Fruit fly (Drosophila melanogaster) whole organism, prepupa: ENCODE results near the gene CG12355.
A peak's percentile ranks its signal among the peaks of the same experiment; 100 is the strongest.

ENCODE experiments used
- CG10631 ChIP-seq: fragments of 200-800 bp; sonication (Bioruptor generic); optimal IDR thresholded peaks from 2 replicates; lab custom pipeline; 2016; ENCODE audit warnings: missing biosample characterization, missing genetic modification characterization
- CG10669 ChIP-seq: fragments of 200-800 bp; sonication (Bioruptor generic); optimal IDR thresholded peaks from 3 replicates; lab custom pipeline; 2018; ENCODE audit warnings: missing biosample characterization, mild to moderate bottlenecking, missing genetic modification characterization, moderate library complexity
- CG11762 ChIP-seq: fragments of 200-800 bp; sonication (Bioruptor generic); optimal IDR thresholded peaks from 3 replicates; lab custom pipeline; 2016; ENCODE audit warnings: missing biosample characterization, missing genetic modification characterization; ENCODE audit not compliant: insufficient read depth
- CG15336 ChIP-seq: fragments of 200-800 bp; sonication (Bioruptor generic); IDR thresholded peaks from 2 replicates; pipeline ENCODE4 v1.3.6; 2022; ENCODE audit warnings: missing biosample characterization, missing genetic modification characterization
- CG1621 ChIP-seq: fragments of 200-800 bp; sonication (Bioruptor generic); optimal IDR thresholded peaks from 3 replicates; lab custom pipeline; 2018; ENCODE audit warnings: missing biosample characterization, mild to moderate bottlenecking, missing genetic modification characterization
- CG3032 ChIP-seq: fragments of 200-800 bp; optimal IDR thresholded peaks from 2 replicates; lab custom pipeline; 2019; ENCODE audit warnings: missing biosample characterization, mild to moderate bottlenecking, missing genetic modification characterization, moderate library complexity
- CG31627 ChIP-seq: fragments of 200-800 bp; sonication (Bioruptor generic); optimal IDR thresholded peaks from 3 replicates; lab custom pipeline; 2016; ENCODE audit warnings: missing biosample characterization, missing genetic modification characterization
- CG32006 ChIP-seq: fragments of 200-800 bp; sonication (Bioruptor generic); optimal IDR thresholded peaks from 3 replicates; lab custom pipeline; 2017; ENCODE audit warnings: missing biosample characterization, mild to moderate bottlenecking, missing genetic modification characterization
- CG34406 ChIP-seq: fragments of 200-800 bp; sonication (Bioruptor generic); optimal IDR thresholded peaks from 3 replicates; lab custom pipeline; 2016; ENCODE audit warnings: missing biosample characterization, missing genetic modification characterization
- CG3919 ChIP-seq: fragments of 200-800 bp; sonication (Bioruptor generic); optimal IDR thresholded peaks from 3 replicates; lab custom pipeline; 2016; ENCODE audit warnings: missing biosample characterization, missing genetic modification characterization
- CG4318 ChIP-seq: fragments of 200-800 bp; sonication (Bioruptor generic); optimal IDR thresholded peaks from 3 replicates; lab custom pipeline; 2017; ENCODE audit warnings: missing biosample characterization, mild to moderate bottlenecking, missing genetic modification characterization
- CG6163 ChIP-seq: fragments of 200-800 bp; sonication (Bioruptor generic); IDR thresholded peaks from 3 replicates; pipeline ENCODE4 v1.3.6; 2022; ENCODE audit warnings: missing biosample characterization, missing genetic modification characterization
- CG6276 ChIP-seq: fragments of 200-800 bp; sonication (Bioruptor generic); optimal IDR thresholded peaks from 2 replicates; lab custom pipeline; 2017; ENCODE audit warnings: missing biosample characterization, mild to moderate bottlenecking, missing genetic modification characterization
- CG6854 ChIP-seq: fragments of 200-800 bp; sonication (Bioruptor generic); optimal IDR thresholded peaks from 2 replicates; lab custom pipeline; 2017; ENCODE audit warnings: missing biosample characterization, mild to moderate bottlenecking, missing genetic modification characterization
- CG7368 ChIP-seq: fragments of 200-800 bp; sonication (Bioruptor generic); optimal IDR thresholded peaks from 3 replicates; lab custom pipeline; 2016; ENCODE audit warnings: missing biosample characterization, missing genetic modification characterization
- CG8119 ChIP-seq: fragments of 200-800 bp; sonication (Bioruptor generic); IDR thresholded peaks from 3 replicates; pipeline ENCODE4 v1.3.6; 2022; ENCODE audit warnings: missing biosample characterization, missing genetic modification characterization
- CG8319 ChIP-seq: fragments of 200-800 bp; sonication (Bioruptor generic); optimal IDR thresholded peaks from 3 replicates; lab custom pipeline; 2016; ENCODE audit warnings: missing biosample characterization, missing genetic modification characterization
- CG9139 ChIP-seq: fragments of 200-800 bp; sonication (Bioruptor generic); optimal IDR thresholded peaks from 3 replicates; lab custom pipeline; 2017; ENCODE audit warnings: missing biosample characterization, mild to moderate bottlenecking, missing genetic modification characterization
- Eip75B ChIP-seq: fragments of 200-800 bp; sonication (Bioruptor generic); optimal IDR thresholded peaks from 3 replicates; lab custom pipeline; 2016; ENCODE audit warnings: missing biosample characterization, missing genetic modification characterization
- Eip78C ChIP-seq: fragments of 200-800 bp; sonication (Bioruptor generic); peaks from one replicate; lab custom pipeline; 2016; ENCODE audit warnings: missing biosample characterization, missing genetic modification characterization
- Eip93F ChIP-seq: fragments of 200-800 bp; sonication (Bioruptor generic); optimal IDR thresholded peaks from 2 replicates; lab custom pipeline; 2016; ENCODE audit warnings: missing biosample characterization, mild to moderate bottlenecking, missing genetic modification characterization
- Ets21C ChIP-seq: fragments of 200-800 bp; sonication (Bioruptor generic); optimal IDR thresholded peaks from 3 replicates; lab custom pipeline; 2016; ENCODE audit warnings: missing biosample characterization, missing genetic modification characterization
- Ets96B ChIP-seq: fragments of 200-800 bp; optimal IDR thresholded peaks from 2 replicates; lab custom pipeline; 2019; ENCODE audit warnings: missing biosample characterization, mild to moderate bottlenecking, missing genetic modification characterization, moderate library complexity
- Gug ChIP-seq: fragments of 200-800 bp; sonication (Bioruptor generic); IDR thresholded peaks from 2 replicates; pipeline ENCODE4 v1.3.6; 2022; ENCODE audit warnings: missing biosample characterization, missing genetic modification characterization
- Hr38 ChIP-seq: sonication (Bioruptor generic); optimal IDR thresholded peaks from 2 replicates; lab custom pipeline; 2016; ENCODE audit warnings: missing biosample characterization, missing genetic modification characterization
- Hr39 ChIP-seq: fragments of 200-800 bp; sonication (Bioruptor generic); optimal IDR thresholded peaks from 2 replicates; lab custom pipeline; 2016; ENCODE audit warnings: missing biosample characterization, missing genetic modification characterization
- Hr4 ChIP-seq: fragments of 200-800 bp; sonication (Bioruptor generic); optimal IDR thresholded peaks from 3 replicates; lab custom pipeline; 2016; ENCODE audit warnings: missing biosample characterization, missing genetic modification characterization
- Lpt ChIP-seq: fragments of 200-800 bp; sonication (Bioruptor generic); optimal IDR thresholded peaks from 3 replicates; lab custom pipeline; 2016; ENCODE audit warnings: missing biosample characterization, missing genetic modification characterization
- OdsH ChIP-seq: fragments of 200-800 bp; sonication (Bioruptor generic); optimal IDR thresholded peaks from 3 replicates; lab custom pipeline; 2016; ENCODE audit warnings: missing biosample characterization, missing genetic modification characterization
- Smox ChIP-seq: fragments of 200-800 bp; sonication (Bioruptor generic); optimal IDR thresholded peaks from 3 replicates; lab custom pipeline; 2016; ENCODE audit warnings: missing biosample characterization, missing genetic modification characterization
- Sox15 ChIP-seq: fragments of 200-800 bp; sonication (Bioruptor generic); optimal IDR thresholded peaks from 3 replicates; lab custom pipeline; 2016; ENCODE audit warnings: missing biosample characterization, missing genetic modification characterization
- acj6 ChIP-seq: fragments of 200-800 bp; sonication (Bioruptor generic); optimal IDR thresholded peaks from 3 replicates; lab custom pipeline; 2016; ENCODE audit warnings: missing biosample characterization, missing genetic modification characterization
- dac ChIP-seq: fragments of 200-800 bp; sonication (Bioruptor generic); optimal IDR thresholded peaks from 2 replicates; lab custom pipeline; 2017; ENCODE audit warnings: missing biosample characterization, mild to moderate bottlenecking, missing genetic modification characterization
- eg ChIP-seq: fragments of 200-800 bp; sonication (Bioruptor generic); IDR thresholded peaks from 3 replicates; pipeline ENCODE4 v1.3.6; 2022; ENCODE audit warnings: missing biosample characterization, missing genetic modification characterization
- esn ChIP-seq: fragments of 200-800 bp; sonication (Bioruptor generic); optimal IDR thresholded peaks from 2 replicates; lab custom pipeline; 2016; ENCODE audit warnings: missing biosample characterization, mild to moderate bottlenecking, missing genetic modification characterization, moderate library complexity
- fd59A ChIP-seq: fragments of 200-800 bp; sonication (Bioruptor generic); optimal IDR thresholded peaks from 2 replicates; lab custom pipeline; 2017; ENCODE audit warnings: missing biosample characterization, mild to moderate bottlenecking, missing genetic modification characterization, missing genetic modification reagents
- fd85E ChIP-seq: fragments of 200-800 bp; sonication (Bioruptor generic); optimal IDR thresholded peaks from 3 replicates; lab custom pipeline; 2016; ENCODE audit warnings: missing biosample characterization, missing genetic modification characterization
- fkh ChIP-seq: fragments of 200-800 bp; sonication (Bioruptor generic); optimal IDR thresholded peaks from 3 replicates; lab custom pipeline; 2017; ENCODE audit warnings: missing biosample characterization, mild to moderate bottlenecking, missing genetic modification characterization, moderate library complexity
- lz ChIP-seq: fragments of 200-800 bp; sonication (Bioruptor generic); optimal IDR thresholded peaks from 3 replicates; lab custom pipeline; 2016; ENCODE audit warnings: missing biosample characterization, missing genetic modification characterization
- net ChIP-seq: fragments of 200-800 bp; sonication (Bioruptor generic); optimal IDR thresholded peaks from 3 replicates; lab custom pipeline; 2016; ENCODE audit warnings: missing biosample characterization, missing genetic modification characterization
- salr ChIP-seq, 2 experiments: fragments of 200-800 bp; sonication (Bioruptor generic); optimal IDR thresholded peaks; 3 replicates each; lab custom pipeline; 2016 to 2018; ENCODE audit warnings: missing biosample characterization in 2 of 2, missing genetic modification characterization in 2 of 2, mild to moderate bottlenecking in 1 of 2
- spab ChIP-seq: fragments of 200-800 bp; sonication (Bioruptor generic); optimal IDR thresholded peaks from 2 replicates; lab custom pipeline; 2017; ENCODE audit warnings: missing biosample characterization, mild to moderate bottlenecking, missing genetic modification characterization, missing genetic modification reagents
- ss ChIP-seq, 2 experiments: fragments of 200-800 bp; sonication (Bioruptor generic); optimal IDR thresholded peaks; 2 replicates in 1 of 2; 3 replicates in 1 of 2; lab custom pipeline; 2017 to 2018; ENCODE audit warnings: mild to moderate bottlenecking in 2 of 2, missing biosample characterization in 2 of 2, missing genetic modification characterization in 2 of 2, moderate library complexity in 1 of 2
- svp ChIP-seq: fragments of 200-800 bp; sonication (Bioruptor generic); peaks from one replicate; lab custom pipeline; 2016; ENCODE audit warnings: missing biosample characterization, missing genetic modification characterization
- topi ChIP-seq: fragments of 200-800 bp; sonication (Bioruptor generic); optimal IDR thresholded peaks from 3 replicates; lab custom pipeline; 2016; ENCODE audit warnings: missing biosample characterization, missing genetic modification characterization
- vri ChIP-seq: fragments of 200-800 bp; sonication (Bioruptor generic); optimal IDR thresholded peaks from 3 replicates; lab custom pipeline; 2016; ENCODE audit warnings: missing biosample characterization, mild to moderate bottlenecking, missing genetic modification characterization

Gene CG12355

DNA sequence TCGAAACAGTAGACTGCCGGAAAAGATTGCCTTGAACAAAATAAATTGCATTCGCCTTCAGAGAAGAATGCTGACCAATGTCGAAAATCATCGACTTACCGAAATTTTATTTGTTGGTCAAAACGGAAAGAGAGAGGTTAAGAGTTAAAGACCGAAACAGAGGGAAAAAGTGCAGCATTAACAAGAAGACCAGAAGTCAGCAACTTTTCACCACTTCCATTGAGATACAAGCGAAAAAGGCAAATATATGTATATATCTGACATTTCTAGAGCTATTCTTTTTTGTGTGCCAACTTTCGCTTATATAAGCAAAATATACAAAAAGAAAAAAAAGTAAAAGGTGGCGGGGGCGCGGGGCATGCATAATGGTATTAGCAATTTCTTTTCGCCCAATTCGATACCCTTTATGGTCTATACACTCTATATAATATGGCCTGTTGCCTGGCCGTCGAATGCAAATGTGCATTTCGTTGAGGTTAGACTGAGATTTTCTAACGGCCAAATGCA is 44.6 kb upstream of the CG12355 start:
- TF ChIP-seq fd59A (GFP tag; lab: Kevin White, UChicago) (no peak), CG3032 (no peak), spab (GFP tag; lab: Kevin White, UChicago) (no peak), CG34406 (GFP tag; lab: Kevin White, UChicago) (no peak), CG9139 (GFP tag; lab: Kevin White, UChicago) (no peak), net (GFP tag; lab: Kevin White, UChicago) (no peak), CG8319 (GFP tag; lab: Kevin White, UChicago) (no peak), CG6854 (GFP tag; lab: Kevin White, UChicago) (no peak), CG11762 (GFP tag; lab: Kevin White, UChicago) (no peak), fkh (GFP tag; lab: Kevin White, UChicago) (no peak), CG6276 (GFP tag; lab: Kevin White, UChicago) (no peak), CG1621 (tag; lab: Kevin White, UChicago) (no peak), Sox15 (GFP tag; lab: Kevin White, UChicago) (no peak), svp (GFP tag; lab: Kevin White, UChicago) (no peak), Ets21C (GFP tag; lab: Kevin White, UChicago) (no peak), CG3919 (GFP tag; lab: Kevin White, UChicago) (no peak), CG4318 (no peak)
- TF ChIP-seq, all 60 proteins: peak for 0

DNA sequence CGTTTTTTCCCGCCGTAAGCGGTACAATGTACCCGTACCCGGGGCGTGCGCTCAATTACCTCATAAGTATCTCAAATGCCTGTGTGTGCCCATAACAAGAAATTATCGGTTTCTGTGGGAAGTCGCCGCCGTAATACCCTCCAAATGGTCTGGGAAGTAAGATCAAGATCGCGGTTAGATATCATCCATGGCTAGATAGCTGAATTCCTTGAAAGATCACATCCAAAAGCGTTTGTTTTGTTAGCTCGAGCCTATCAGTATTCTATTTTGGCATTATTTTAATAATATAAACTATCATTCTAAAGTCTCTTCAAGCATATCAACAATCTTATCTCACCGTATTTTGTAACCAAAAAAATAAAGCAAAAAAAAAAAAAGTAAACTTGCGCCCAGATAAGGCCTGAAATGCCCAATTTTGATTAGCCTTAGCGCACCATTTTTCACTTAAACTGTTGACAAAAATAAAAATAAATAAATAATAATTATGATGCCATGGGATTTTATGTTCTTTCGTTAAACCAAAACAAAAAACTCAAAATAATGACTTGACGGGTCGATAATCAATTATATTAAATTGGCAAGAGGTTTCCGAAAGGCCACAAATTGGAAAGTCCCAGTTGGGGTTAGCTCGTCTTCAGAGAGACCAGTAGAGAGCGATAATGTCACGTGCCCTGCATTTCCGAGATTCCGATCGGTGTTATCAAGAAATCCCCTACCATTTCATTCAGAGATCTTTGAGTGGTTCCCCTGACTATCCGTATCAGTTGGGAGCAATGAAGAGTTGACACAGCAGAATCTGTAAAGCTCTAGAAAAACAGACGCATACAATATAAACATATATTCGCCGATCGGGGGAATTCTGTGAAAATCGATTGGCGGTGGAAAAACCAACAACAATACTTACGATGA is 43.5 kb upstream of the CG12355 start:
- TF ChIP-seq fd59A (GFP tag; lab: Kevin White, UChicago) = no peak
- TF ChIP-seq CG8119 = no peak
- no peak for TF ChIP-seq CG34406 (GFP tag; lab: Kevin White, UChicago)
- TF ChIP-seq Eip93F (GFP tag; lab: Kevin White, UChicago) = no peak
- no peak for TF ChIP-seq eg (GFP tag; lab: Robert Waterston, UW)
- peak; percentile 40 for TF ChIP-seq Eip78C (GFP tag; lab: Kevin White, UChicago)
- no peak for TF ChIP-seq OdsH (GFP tag; lab: Kevin White, UChicago)
- TF ChIP-seq Lpt (GFP tag; lab: Kevin White, UChicago) = no peak
- no peak for TF ChIP-seq Eip75B (GFP tag; lab: Kevin White, UChicago)
- TF ChIP-seq topi = no peak
- no peak for TF ChIP-seq Hr39 (GFP tag; lab: Kevin White, UChicago)
- TF ChIP-seq fkh (GFP tag; lab: Kevin White, UChicago) = peak; percentile 6
- no peak for TF ChIP-seq CG10631 (GFP tag; lab: Kevin White, UChicago)
- TF ChIP-seq esn (GFP tag; lab: Kevin White, UChicago) = no peak
- TF ChIP-seq lz (GFP tag; lab: Kevin White, UChicago) = no peak
- TF ChIP-seq Gug (GFP tag; lab: Robert Waterston, UW) = no peak
- no peak for TF ChIP-seq Ets96B (tag; lab: Kevin White, UChicago)
- no peak for TF ChIP-seq CG6163 (GFP tag; lab: Robert Waterston, UW)
- no peak for TF ChIP-seq CG15336 (GFP tag; lab: Robert Waterston, UW)
- no peak for TF ChIP-seq CG6854 (GFP tag; lab: Kevin White, UChicago)
- no peak for TF ChIP-seq Ets21C (GFP tag; lab: Kevin White, UChicago)
- no peak for TF ChIP-seq fd85E (GFP tag; lab: Kevin White, UChicago)
- no peak for TF ChIP-seq Sox15 (GFP tag; lab: Kevin White, UChicago)
- TF ChIP-seq CG7368 (GFP tag; lab: Kevin White, UChicago) = no peak
- TF ChIP-seq salr (GFP tag; optimal IDR thresholded peaks at IDR 0.05; lab: Kevin White, UChicago) = peak in 1 of 2 experiments; percentile 30
- TF ChIP-seq CG31627 (GFP tag; lab: Kevin White, UChicago) = no peak
- TF ChIP-seq CG10669 = no peak
- no peak for TF ChIP-seq acj6
- no peak for TF ChIP-seq ss (GFP tag; optimal IDR thresholded peaks at IDR 0.05; lab: Kevin White, UChicago)
- no peak for TF ChIP-seq Hr38
- TF ChIP-seq CG1621 (tag; lab: Kevin White, UChicago) = no peak
- TF ChIP-seq CG9139 (GFP tag; lab: Kevin White, UChicago) = no peak
- TF ChIP-seq CG6276 (GFP tag; lab: Kevin White, UChicago) = no peak
- no peak for TF ChIP-seq dac (GFP tag; lab: Kevin White, UChicago)
- TF ChIP-seq Hr4 = no peak
- no peak for TF ChIP-seq Smox (GFP tag; lab: Kevin White, UChicago)
- TF ChIP-seq vri (GFP tag; lab: Kevin White, UChicago) = peak; percentile 48
- no peak for TF ChIP-seq spab (GFP tag; lab: Kevin White, UChicago)
- peak; percentile 47 for TF ChIP-seq CG32006 (GFP tag; lab: Kevin White, UChicago)
